Worm (Caenorhabditis elegans) whole organism, mixed stage, embryonic: ENCODE data around the gene F18A11.3.
"Not testable (repeated sequence)": the region's sequence is repeated elsewhere in the genome, so short reads cannot be mapped to it uniquely, and the experiment has no call there.

Source experiments
- elt-1 ChIP-seq: sonication (generic microtip); optimal IDR thresholded peaks from 2 replicates; lab custom pipeline; 2017; ENCODE audit warnings: missing genetic modification characterization, mild to moderate bottlenecking, missing compliant biosample characterization, antibody characterized with exemption, moderate library complexity, borderline replicate concordance; ENCODE audit not compliant: insufficient read depth
- mep-1 ChIP-seq: fragments of 150-350 bp; optimal IDR thresholded peaks from 2 replicates; lab custom pipeline; 2017; ENCODE audit warnings: missing biosample characterization, missing genetic modification reagents, missing genetic modification characterization, inconsistent platforms
- nhr-76 ChIP-seq: sonication (generic microtip); optimal IDR thresholded peaks from 2 replicates; lab custom pipeline; 2017; ENCODE audit warnings: missing biosample characterization, missing genetic modification characterization
- snpc-4 ChIP-seq: fragments of 150-350 bp; optimal IDR thresholded peaks from 2 replicates; lab custom pipeline; 2014; ENCODE audit warnings: missing biosample characterization, missing genetic modification characterization
- ztf-11 ChIP-seq: fragments of 150-350 bp; optimal IDR thresholded peaks from 2 replicates; lab custom pipeline; 2014; ENCODE audit warnings: missing biosample characterization, missing genetic modification characterization

DNA sequence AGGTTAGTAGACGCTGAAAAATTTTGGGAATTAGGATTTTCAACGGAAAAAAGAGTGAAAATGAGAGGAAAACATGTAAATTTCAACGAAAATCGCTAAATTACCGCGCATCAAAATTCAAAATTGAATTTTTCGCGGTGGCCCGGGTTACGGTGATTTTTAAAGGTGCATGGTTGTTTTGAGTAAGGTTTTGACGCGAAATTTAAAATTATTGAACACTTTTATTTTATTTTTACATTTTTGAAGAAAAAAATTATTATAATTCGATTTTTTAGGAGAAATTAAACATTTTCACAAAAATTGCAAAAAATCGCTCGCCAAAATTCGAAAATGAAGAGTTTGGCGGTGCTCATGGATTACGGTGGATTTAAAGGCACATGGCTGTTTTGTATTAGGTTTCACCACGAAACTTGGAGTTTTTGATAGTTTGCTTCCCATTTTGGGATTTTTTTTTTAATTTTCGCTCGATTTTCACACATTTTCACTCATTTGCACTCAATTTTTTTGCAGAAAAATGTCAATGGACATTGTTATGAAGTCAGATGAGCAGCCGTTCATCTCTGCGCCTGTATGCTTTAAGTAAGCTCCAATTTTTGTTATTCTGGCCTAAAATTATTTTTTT, 6.9 kb upstream of the F18A11.3 start, which contains the start of gene puf-6:
- not testable (repeated sequence) for TF ChIP-seq elt-1 (tag; lab: Kevin White, UChicago); ztf-11 (tag; lab: Kevin White, UChicago); nhr-76 (tag; lab: Kevin White, UChicago); snpc-4; mep-1 (tag; lab: Kevin White, UChicago)
